Worm (Caenorhabditis elegans) whole organism, L1 larva: Measurements from ENCODE around the gene nep-12.
A peak's percentile ranks its signal among the peaks of the same experiment; 100 is the strongest.

Source experiments
- C04F5.9 ChIP-seq: sonication (generic microtip); optimal IDR thresholded peaks from 2 replicates; lab custom pipeline; 2016; ENCODE audit warnings: missing genetic modification characterization, missing compliant biosample characterization
- C34B4.2 ChIP-seq: sonication (generic microtip); optimal IDR thresholded peaks from 2 replicates; lab custom pipeline; 2017; ENCODE audit warnings: mild to moderate bottlenecking, missing genetic modification characterization, missing compliant biosample characterization
- F16B12.6 ChIP-seq: fragments of 150-350 bp; optimal IDR thresholded peaks from 2 replicates; lab custom pipeline; 2014; ENCODE audit warnings: missing biosample characterization, missing genetic modification characterization
- Y116A8C.19 ChIP-seq: sonication (generic microtip); optimal IDR thresholded peaks from 2 replicates; lab custom pipeline; 2016; ENCODE audit warnings: missing compliant biosample characterization, missing genetic modification characterization, borderline replicate concordance
- aly-2 ChIP-seq: fragments of 150-350 bp; optimal IDR thresholded peaks from 2 replicates; lab custom pipeline; 2014; ENCODE audit warnings: missing biosample characterization, missing genetic modification characterization
- blmp-1 ChIP-seq: fragments of 150-350 bp; optimal IDR thresholded peaks from 2 replicates; lab custom pipeline; 2014; ENCODE audit warnings: missing biosample characterization, missing genetic modification characterization
- ceh-63 ChIP-seq: fragments of 200-800 bp; sonication (Bioruptor generic); optimal IDR thresholded peaks from 2 replicates; lab custom pipeline; 2018; ENCODE audit warnings: mild to moderate bottlenecking, missing genetic modification characterization, missing compliant biosample characterization
- ceh-8 ChIP-seq: fragments of 200-800 bp; sonication (Bioruptor generic); optimal IDR thresholded peaks from 2 replicates; lab custom pipeline; 2018; ENCODE audit warnings: mild to moderate bottlenecking, missing genetic modification characterization, moderate library complexity, missing compliant biosample characterization
- ceh-88 ChIP-seq: fragments of 200-800 bp; sonication (Bioruptor generic); IDR thresholded peaks from 2 replicates; pipeline ENCODE4 v1.3.6; 2022; ENCODE audit warnings: missing genetic modification characterization, missing compliant biosample characterization
- ceh-90 ChIP-seq: sonication (generic microtip); optimal IDR thresholded peaks from 2 replicates; lab custom pipeline; 2016; ENCODE audit warnings: missing genetic modification characterization, missing compliant biosample characterization
- dpl-1 ChIP-seq, 3 experiments: fragments of 150-350 bp in 2 of 3; sonication (generic microtip) in 1 of 3; optimal IDR thresholded peaks; 2 replicates each; lab custom pipeline; 2014 to 2017; ENCODE audit warnings: missing biosample characterization in 3 of 3, missing genetic modification characterization in 3 of 3, missing genetic modification reagents in 3 of 3
- dsc-1 ChIP-seq: sonication (generic microtip); optimal IDR thresholded peaks from 2 replicates; lab custom pipeline; 2016; ENCODE audit warnings: mild to moderate bottlenecking, missing genetic modification characterization, missing compliant biosample characterization
- egl-13 ChIP-seq: sonication (generic microtip); optimal IDR thresholded peaks from 2 replicates; lab custom pipeline; 2016; ENCODE audit warnings: missing genotype, missing genetic modification reagents, missing genetic modification characterization, missing compliant biosample characterization
- egl-27 ChIP-seq, 2 experiments: fragments of 150-350 bp in 1 of 2; sonication (generic microtip); optimal IDR thresholded peaks; 3 replicates each; lab custom pipeline; 2017 to 2018; ENCODE audit warnings: missing biosample characterization in 2 of 2, missing genetic modification characterization in 2 of 2, missing genetic modification reagents in 2 of 2
- elt-3 ChIP-seq, 6 experiments: fragments of 150-350 bp in 1 of 6; sonication (generic microtip); optimal IDR thresholded peaks; 2 replicates each; lab custom pipeline; 2017 to 2018; ENCODE audit warnings: missing biosample characterization in 6 of 6, missing genetic modification characterization in 6 of 6, inconsistent platforms in 1 of 6
- fkh-10 ChIP-seq: sonication (generic microtip); optimal IDR thresholded peaks from 2 replicates; lab custom pipeline; 2017; ENCODE audit warnings: missing biosample characterization, missing genetic modification reagents, missing genetic modification characterization
- fos-1 ChIP-seq: fragments of 150-350 bp; optimal IDR thresholded peaks from 2 replicates; lab custom pipeline; 2014; ENCODE audit warnings: missing biosample characterization, missing genetic modification characterization
- grh-1 ChIP-seq: fragments of 200-800 bp; sonication (Bioruptor generic); IDR thresholded peaks from 2 replicates; pipeline ENCODE4 v1.3.6; 2022; ENCODE audit warnings: missing genetic modification reagents, missing genetic modification characterization, missing compliant biosample characterization
- hlh-17 ChIP-seq: fragments of 200-800 bp; sonication (Bioruptor generic); optimal IDR thresholded peaks from 2 replicates; lab custom pipeline; 2018; ENCODE audit warnings: missing genetic modification characterization, mild to moderate bottlenecking, missing compliant biosample characterization, moderate library complexity, borderline replicate concordance
- hlh-4 ChIP-seq: sonication (generic microtip); optimal IDR thresholded peaks from 2 replicates; lab custom pipeline; 2016; ENCODE audit warnings: mild to moderate bottlenecking, missing genetic modification characterization, missing compliant biosample characterization
- hpl-2 ChIP-seq: fragments of 150-350 bp; optimal IDR thresholded peaks from 2 replicates; lab custom pipeline; 2014; ENCODE audit warnings: missing biosample characterization, missing genetic modification reagents, missing genetic modification characterization
- irx-1 ChIP-seq: sonication (generic microtip); optimal IDR thresholded peaks from 2 replicates; lab custom pipeline; 2016; ENCODE audit warnings: missing genetic modification characterization, missing compliant biosample characterization
- jun-1 ChIP-seq: fragments of 150-350 bp; optimal IDR thresholded peaks from 2 replicates; lab custom pipeline; 2014; ENCODE audit warnings: missing biosample characterization, missing genetic modification reagents, missing genetic modification characterization
- lin-14 ChIP-seq: fragments of 200-800 bp; sonication (Bioruptor generic); optimal IDR thresholded peaks from 2 replicates; lab custom pipeline; 2018; ENCODE audit warnings: mild to moderate bottlenecking, missing genetic modification characterization, moderate library complexity, missing compliant biosample characterization
- lin-15B ChIP-seq: fragments of 150-350 bp; sonication (generic microtip); optimal IDR thresholded peaks from 3 replicates; lab custom pipeline; 2014; ENCODE audit warnings: missing biosample characterization, missing genetic modification characterization
- lin-35 ChIP-seq, 2 experiments: fragments of 150-350 bp; optimal IDR thresholded peaks; 2 replicates each; lab custom pipeline; 2014; ENCODE audit warnings: missing biosample characterization in 2 of 2, missing genetic modification characterization in 2 of 2, missing genetic modification reagents in 2 of 2
- lir-3 ChIP-seq: sonication (generic microtip); optimal IDR thresholded peaks from 2 replicates; lab custom pipeline; 2016; ENCODE audit warnings: mild to moderate bottlenecking, missing genetic modification characterization, moderate library complexity, missing compliant biosample characterization; ENCODE audit not compliant: poor library complexity
- mdl-1 ChIP-seq, 2 experiments: fragments of 150-350 bp; optimal IDR thresholded peaks; 2 replicates each; lab custom pipeline; 2014 to 2017; ENCODE audit warnings: missing biosample characterization in 2 of 2, missing genetic modification characterization in 2 of 2, inconsistent platforms in 1 of 2
- mef-2 ChIP-seq: fragments of 150-350 bp; optimal IDR thresholded peaks from 2 replicates; lab custom pipeline; 2014; ENCODE audit warnings: missing biosample characterization, missing genetic modification characterization
- mep-1 ChIP-seq: fragments of 150-350 bp; optimal IDR thresholded peaks from 2 replicates; lab custom pipeline; 2014; ENCODE audit warnings: missing biosample characterization, missing genetic modification characterization
- nhr-11 ChIP-seq: fragments of 150-350 bp; optimal IDR thresholded peaks from 2 replicates; lab custom pipeline; 2014; ENCODE audit warnings: missing biosample characterization, missing genetic modification characterization
- nhr-12 ChIP-seq: sonication (generic microtip); optimal IDR thresholded peaks from 2 replicates; lab custom pipeline; 2017; ENCODE audit warnings: missing biosample characterization, missing genetic modification characterization
- nhr-19 ChIP-seq: fragments of 200-800 bp; sonication (Bioruptor generic); conservative IDR thresholded peaks from 2 replicates; pipeline ENCODE4 v1.3.6; 2022; ENCODE audit warnings: missing genetic modification characterization, missing compliant biosample characterization
- nhr-20 ChIP-seq: sonication (generic microtip); optimal IDR thresholded peaks from 2 replicates; lab custom pipeline; 2016; ENCODE audit warnings: mild to moderate bottlenecking, missing genetic modification characterization, missing compliant biosample characterization
- nhr-237 ChIP-seq: fragments of 150-350 bp; optimal IDR thresholded peaks from 2 replicates; lab custom pipeline; 2014; ENCODE audit warnings: missing biosample characterization, missing genetic modification characterization
- nhr-28 ChIP-seq: fragments of 150-350 bp; optimal IDR thresholded peaks from 2 replicates; lab custom pipeline; 2014; ENCODE audit warnings: missing biosample characterization, missing genetic modification characterization
- nhr-76 ChIP-seq: sonication (generic microtip); optimal IDR thresholded peaks from 2 replicates; lab custom pipeline; 2017; ENCODE audit warnings: missing biosample characterization, missing genetic modification characterization
- nhr-77 ChIP-seq: fragments of 150-350 bp; optimal IDR thresholded peaks from 2 replicates; lab custom pipeline; 2014; ENCODE audit warnings: missing biosample characterization, missing genetic modification characterization
- nhr-84 ChIP-seq: sonication (generic microtip); optimal IDR thresholded peaks from 2 replicates; lab custom pipeline; 2017; ENCODE audit warnings: missing biosample characterization, missing genetic modification characterization
- rnt-1 ChIP-seq: sonication (generic microtip); optimal IDR thresholded peaks from 2 replicates; lab custom pipeline; 2016; ENCODE audit warnings: mild to moderate bottlenecking, missing genetic modification characterization, moderate library complexity, missing compliant biosample characterization
- skn-1 ChIP-seq: fragments of 150-350 bp; optimal IDR thresholded peaks from 2 replicates; lab custom pipeline; 2014; ENCODE audit warnings: missing biosample characterization, missing genetic modification characterization
- snpc-4 ChIP-seq: fragments of 150-350 bp; optimal IDR thresholded peaks from 2 replicates; lab custom pipeline; 2014; ENCODE audit warnings: missing biosample characterization, missing genetic modification characterization
- sox-4 ChIP-seq: sonication (generic microtip); optimal IDR thresholded peaks from 2 replicates; lab custom pipeline; 2016; ENCODE audit warnings: missing genetic modification characterization, missing compliant biosample characterization
- tbx-2 ChIP-seq: sonication (generic microtip); optimal IDR thresholded peaks from 2 replicates; lab custom pipeline; 2016; ENCODE audit warnings: missing genetic modification characterization, missing compliant biosample characterization
- unc-130 ChIP-seq: fragments of 150-350 bp; optimal IDR thresholded peaks from 2 replicates; lab custom pipeline; 2017; ENCODE audit warnings: missing biosample characterization, missing genetic modification characterization, inconsistent platforms
- unc-62 ChIP-seq: fragments of 150-350 bp; optimal IDR thresholded peaks from 2 replicates; lab custom pipeline; 2014; ENCODE audit warnings: missing biosample characterization, missing genetic modification reagents, missing genetic modification characterization
- unc-86 ChIP-seq: sonication (generic microtip); optimal IDR thresholded peaks from 2 replicates; lab custom pipeline; 2016; ENCODE audit warnings: missing genetic modification characterization, missing compliant biosample characterization
- unc-98 ChIP-seq: fragments of 200-800 bp; sonication (Bioruptor generic); IDR thresholded peaks from 2 replicates; pipeline ENCODE4 v1.3.6; 2022; ENCODE audit warnings: missing genetic modification characterization, missing compliant biosample characterization
- vab-15 ChIP-seq: sonication (generic microtip); optimal IDR thresholded peaks from 2 replicates; lab custom pipeline; 2017; ENCODE audit warnings: missing genotype, mild to moderate bottlenecking, missing genetic modification characterization, missing compliant biosample characterization
- xbp-1 ChIP-seq: sonication (generic microtip); optimal IDR thresholded peaks from 2 replicates; lab custom pipeline; 2016; ENCODE audit warnings: missing genetic modification characterization, missing compliant biosample characterization
- zag-1 ChIP-seq: fragments of 150-350 bp; optimal IDR thresholded peaks from 2 replicates; lab custom pipeline; 2014; ENCODE audit warnings: missing biosample characterization, missing genetic modification characterization
- zip-4 ChIP-seq: fragments of 200-800 bp; sonication (Bioruptor generic); optimal IDR thresholded peaks from 2 replicates; lab custom pipeline; 2018; ENCODE audit warnings: mild to moderate bottlenecking, missing genetic modification characterization, moderate library complexity, missing compliant biosample characterization
- ztf-4 ChIP-seq: fragments of 150-350 bp; optimal IDR thresholded peaks from 2 replicates; lab custom pipeline; 2014; ENCODE audit warnings: missing biosample characterization, missing genetic modification characterization

nep-12 gene

DNA sequence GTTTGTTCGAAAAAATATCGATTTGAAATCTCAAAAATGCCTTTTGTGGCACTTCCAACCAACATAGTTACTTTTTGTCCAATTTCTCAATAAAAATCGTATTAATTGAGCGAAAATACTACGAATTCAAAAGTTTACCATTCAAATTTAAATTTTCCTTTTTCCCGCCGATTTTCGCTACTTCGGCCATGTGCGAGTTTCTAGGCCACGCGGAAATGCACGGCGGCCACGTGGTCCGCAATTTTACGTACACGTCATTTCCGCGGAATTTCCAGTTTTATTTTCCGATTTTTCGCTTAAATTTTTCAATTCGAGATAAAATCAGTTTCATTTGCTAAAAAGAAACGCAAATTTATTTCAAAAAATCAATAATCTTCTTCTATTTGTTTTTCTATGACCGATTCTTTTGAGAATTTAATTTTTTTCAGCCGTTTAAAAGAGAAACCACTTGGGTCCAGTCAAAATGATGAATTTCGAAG is 44.3 kb downstream of the nep-12 start, which contains the start of gene eas-1 (continued):
- TF ChIP-seq nhr-11 (tag; lab: Kevin White, UChicago): no peak
- TF ChIP-seq lin-35 (GFP tag; optimal IDR thresholded peaks at IDR 0.05; lab: Kevin White, UChicago): peak; percentile 96 to 97
- TF ChIP-seq irx-1 (tag; lab: Kevin White, UChicago): peak; percentile 92
- peak; percentile 57 for TF ChIP-seq vab-15 (tag; lab: Kevin White, UChicago)
- peak; percentile 73 for TF ChIP-seq blmp-1 (tag; lab: Kevin White, UChicago)
- no peak for TF ChIP-seq ceh-63 (GFP tag; lab: Kevin White, UChicago)
- peak; percentile 86 for TF ChIP-seq dsc-1
- TF ChIP-seq egl-13 (tag; lab: Kevin White, UChicago): peak; percentile 84
- peak; percentile 73 for TF ChIP-seq jun-1 (tag; lab: Kevin White, UChicago)
- TF ChIP-seq elt-3 (tag; optimal IDR thresholded peaks at IDR 0.05; lab: Kevin White, UChicago): peak in 3 of 6 experiments; percentile 1 to 79 (median 19)
- TF ChIP-seq nhr-19 (GFP tag; lab: Robert Waterston, UW): peak; percentile 82
- peak; percentile 85 for TF ChIP-seq unc-98 (GFP tag; lab: Robert Waterston, UW)
- no peak for TF ChIP-seq C34B4.2 (tag; lab: Kevin White, UChicago)
- peak; percentile 10 for TF ChIP-seq zip-4
- no peak for TF ChIP-seq nhr-12 (tag; lab: Kevin White, UChicago)
- peak; percentile 92 to 96 (median 95) for TF ChIP-seq dpl-1 (GFP tag; optimal IDR thresholded peaks at IDR 0.05; lab: Kevin White, UChicago)
- TF ChIP-seq nhr-28: no peak
- TF ChIP-seq mdl-1 (tag; optimal IDR thresholded peaks at IDR 0.05; lab: Kevin White, UChicago): peak; percentile 20 to 88
- no peak for TF ChIP-seq nhr-76
- no peak for TF ChIP-seq nhr-77 (tag; lab: Kevin White, UChicago)
- TF ChIP-seq aly-2 (tag; lab: Kevin White, UChicago): no peak
- TF ChIP-seq hpl-2 (GFP tag; lab: Kevin White, UChicago): peak; percentile 47
- TF ChIP-seq skn-1: peak; percentile 78
- peak; percentile 81 for TF ChIP-seq F16B12.6 (tag; lab: Kevin White, UChicago)
- no peak for TF ChIP-seq hlh-4 (tag; lab: Kevin White, UChicago)
- peak; percentile 52 for TF ChIP-seq Y116A8C.19
- peak; percentile 18 for TF ChIP-seq unc-130
- no peak for TF ChIP-seq unc-62 (GFP tag; lab: Kevin White, UChicago)
- TF ChIP-seq grh-1 (GFP tag; lab: Robert Waterston, UW): peak; percentile 61
- TF ChIP-seq fkh-10: peak; percentile 25
- peak; percentile 93 for TF ChIP-seq ceh-90 (tag; lab: Kevin White, UChicago)
- TF ChIP-seq lin-14 (GFP tag; lab: Kevin White, UChicago): peak; percentile 83
- peak; percentile 26 for TF ChIP-seq nhr-237 (tag; lab: Kevin White, UChicago)
- TF ChIP-seq lin-15B (tag; lab: Kevin White, UChicago): peak; percentile 55
- peak; percentile 63 for TF ChIP-seq ceh-8 (GFP tag; lab: Kevin White, UChicago)
- TF ChIP-seq mef-2: peak; percentile 9
- TF ChIP-seq unc-86 (tag; lab: Kevin White, UChicago): peak; percentile 75
- peak; percentile 91 for TF ChIP-seq tbx-2 (tag; lab: Kevin White, UChicago)
- peak; percentile 57; the same call in 1 of the 2 replicates for TF ChIP-seq ceh-88
- TF ChIP-seq rnt-1 (tag; lab: Kevin White, UChicago): peak; percentile 98
- TF ChIP-seq C04F5.9 (tag; lab: Kevin White, UChicago): peak; percentile 78
- peak; percentile 87 for TF ChIP-seq sox-4 (tag; lab: Kevin White, UChicago)
- no peak for TF ChIP-seq ztf-4 (tag; lab: Kevin White, UChicago)
- peak; percentile 95 for TF ChIP-seq lir-3 (tag; lab: Kevin White, UChicago)
- peak; percentile 97 for TF ChIP-seq xbp-1 (tag; lab: Kevin White, UChicago)
- TF ChIP-seq snpc-4 (tag; lab: Kevin White, UChicago): peak; percentile 67
- TF ChIP-seq nhr-84 (tag; lab: Kevin White, UChicago): no peak
- no peak for TF ChIP-seq zag-1 (tag; lab: Kevin White, UChicago)
- no peak for TF ChIP-seq egl-27 (tag; optimal IDR thresholded peaks at IDR 0.05; lab: Kevin White, UChicago)
- peak; percentile 86 for TF ChIP-seq nhr-20 (tag; lab: Kevin White, UChicago)
- TF ChIP-seq hlh-17: no peak
- peak; percentile 52 for TF ChIP-seq fos-1 (tag; lab: Kevin White, UChicago)
- peak; percentile 82 for TF ChIP-seq mep-1 (tag; lab: Kevin White, UChicago)
